Worm (Caenorhabditis elegans) whole organism, L4 larva: Measurements from ENCODE around the gene bath-44.

Experiments used
- T20F7.1 ChIP-seq: fragments of 200-800 bp; sonication (Bioruptor generic); optimal IDR thresholded peaks from 2 replicates; lab custom pipeline; 2018; ENCODE audit warnings: mild to moderate bottlenecking, missing genetic modification characterization, missing compliant biosample characterization
- Y105C5A.15 ChIP-seq: fragments of 200-800 bp; sonication (Bioruptor generic); IDR thresholded peaks from 2 replicates; pipeline ENCODE4 v1.3.6; 2022; ENCODE audit warnings: missing genetic modification characterization, missing compliant biosample characterization
- ZK546.5 ChIP-seq, 2 experiments: sonication (generic microtip); optimal IDR thresholded peaks; 2 replicates each; lab custom pipeline; 2017; ENCODE audit warnings: missing biosample characterization in 2 of 2, missing genetic modification characterization in 2 of 2
- ama-1 ChIP-seq: fragments of 150-350 bp; optimal IDR thresholded peaks from 2 replicates; lab custom pipeline; 2014; ENCODE audit warnings: inconsistent platforms, mixed read lengths
- ces-1 ChIP-seq: fragments of 150-350 bp; sonication (generic microtip); optimal IDR thresholded peaks from 4 replicates; lab custom pipeline; 2014; ENCODE audit warnings: missing biosample characterization, missing genetic modification reagents, missing genetic modification characterization
- duxl-1 ChIP-seq: sonication (generic microtip); optimal IDR thresholded peaks from 2 replicates; lab custom pipeline; 2016; ENCODE audit warnings: mild to moderate bottlenecking, missing genetic modification characterization, moderate library complexity, missing compliant biosample characterization; ENCODE audit not compliant: poor library complexity
- fos-1 ChIP-seq: fragments of 150-350 bp; optimal IDR thresholded peaks from 2 replicates; lab custom pipeline; 2014; ENCODE audit warnings: missing biosample characterization, missing genetic modification characterization
- lin-15B ChIP-seq: fragments of 150-350 bp; sonication (generic microtip); optimal IDR thresholded peaks from 3 replicates; lab custom pipeline; 2014; ENCODE audit warnings: missing biosample characterization, missing genetic modification characterization
- spr-3 ChIP-seq: fragments of 200-800 bp; sonication (Bioruptor generic); optimal IDR thresholded peaks from 2 replicates; lab custom pipeline; 2018; ENCODE audit warnings: mild to moderate bottlenecking, missing genetic modification characterization, missing compliant biosample characterization
- zag-1 ChIP-seq: fragments of 150-350 bp; optimal IDR thresholded peaks from 2 replicates; lab custom pipeline; 2014; ENCODE audit warnings: missing biosample characterization, missing genetic modification characterization

- TF ChIP-seq T20F7.1 (GFP tag; lab: Kevin White, UChicago), result peak; percentile 17
- no peak for TF ChIP-seq Y105C5A.15
- no peak for TF ChIP-seq ces-1 (GFP tag; lab: Kevin White, UChicago)
- TF ChIP-seq zag-1 (tag; lab: Kevin White, UChicago), result no peak
- TF ChIP-seq spr-3 (GFP tag; lab: Kevin White, UChicago), result no peak
- TF ChIP-seq ZK546.5 (tag; optimal IDR thresholded peaks at IDR 0.05; lab: Kevin White, UChicago), result no peak
- TF ChIP-seq fos-1 (tag; lab: Kevin White, UChicago), result no peak
- TF ChIP-seq ama-1 (lab: Kevin White, UChicago), result peak; percentile 36
- no peak for TF ChIP-seq duxl-1 (tag; lab: Kevin White, UChicago)
- TF ChIP-seq lin-15B (tag; lab: Kevin White, UChicago), result no peak
Observed at ce11 chrII:7392052-7392694, 2.6 kb upstream of the bath-44 start.
